Worm (Caenorhabditis elegans): ENCODE data around the gene clx-1.

clx-1 gene

DNA sequence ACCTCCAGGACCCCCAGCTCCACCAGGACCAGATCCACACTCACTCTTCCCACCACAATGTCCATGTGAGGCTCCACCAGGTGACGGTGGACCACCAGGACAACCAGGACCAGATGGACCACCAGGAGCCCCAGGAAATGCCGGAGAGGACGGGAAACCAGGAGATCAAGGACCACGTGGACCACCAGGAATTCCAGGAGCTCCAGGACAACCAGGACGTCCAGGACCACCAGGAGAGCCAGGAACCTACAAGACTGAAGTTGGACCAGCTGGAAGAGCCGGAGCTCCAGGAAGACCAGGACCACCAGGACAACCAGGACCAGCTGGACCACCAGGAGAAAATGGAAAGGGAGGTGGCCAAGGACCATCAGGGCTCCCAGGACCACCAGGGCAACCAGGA lies 19.7 kb downstream of the clx-1 start (continued):
- peak; percentile 76 for TF ChIP-seq egl-43 (GFP tag; IDR thresholded peaks at IDR 0.05)
- TF ChIP-seq spr-3 (GFP tag; optimal IDR thresholded peaks at IDR 0.05): peak; percentile 28
- peak; percentile 94 for TF ChIP-seq set-16 (GFP tag; IDR thresholded peaks at IDR 0.05)

DNA sequence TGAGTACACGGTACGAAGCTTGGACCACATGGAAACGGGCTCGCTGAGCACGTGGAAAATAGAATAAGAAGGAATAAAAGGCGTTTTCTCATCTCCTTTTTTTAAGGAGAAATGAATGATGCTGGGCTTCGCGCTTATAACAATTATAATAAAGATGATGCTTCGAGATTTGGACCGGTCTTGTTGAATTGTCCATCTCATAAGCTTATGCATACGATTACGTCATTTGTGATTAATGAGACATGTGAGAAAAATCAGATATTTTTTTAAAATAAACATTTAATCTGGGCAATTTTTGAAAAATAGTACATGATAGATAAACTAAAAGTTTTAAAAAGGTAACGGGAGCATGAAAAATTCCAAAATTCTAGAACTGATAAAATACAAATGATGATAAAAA lies 22.8 kb downstream of the clx-1 start, which contains the start of gene C46A5.4:
Gene C46A5.4 (minus strand): TSS at position 101 of the 400 bp plus-strand sequence.
- TF ChIP-seq gei-8 (GFP tag; optimal IDR thresholded peaks at IDR 0.05) (no peak), sdz-12 (GFP tag; optimal IDR thresholded peaks at IDR 0.05) (no peak), snpc-4 (tag; optimal IDR thresholded peaks at IDR 0.05) (no peak), mxl-2 (GFP tag; conservative IDR thresholded peaks at IDR 0.05) (no peak), lsy-2 (tag; optimal IDR thresholded peaks at IDR 0.05) (no peak), T20F7.1 (GFP tag; optimal IDR thresholded peaks at IDR 0.05) (no peak), Y5F2A.4 (GFP tag; optimal IDR thresholded peaks at IDR 0.05) (no peak), egl-27 (tag; optimal IDR thresholded peaks at IDR 0.05) (no peak), unc-39 (tag; optimal IDR thresholded peaks at IDR 0.05) (no peak), lin-39 (tag; optimal IDR thresholded peaks at IDR 0.05) (no peak), arid-1 (GFP tag; conservative IDR thresholded peaks at IDR 0.05) (no peak), daf-19 (GFP tag; conservative IDR thresholded peaks at IDR 0.05) (no peak)

DNA sequence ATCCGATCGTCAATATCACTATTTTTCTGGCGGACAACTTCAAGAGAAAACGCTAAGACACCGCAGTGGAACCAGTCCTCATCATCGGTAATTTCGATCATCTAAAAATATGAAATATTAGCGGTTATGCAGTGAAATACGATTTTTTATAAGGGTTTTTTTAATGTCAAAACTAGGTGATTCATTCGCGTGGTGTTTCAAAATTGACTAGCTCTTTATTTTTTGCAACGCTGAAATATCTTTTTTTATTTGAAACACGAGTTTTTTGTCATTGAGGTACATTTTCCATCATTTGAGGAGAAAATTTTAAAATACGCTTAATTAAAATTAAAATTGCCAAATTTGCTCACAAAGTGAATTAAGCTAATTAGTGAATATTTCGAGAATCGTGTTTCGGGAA lies 25.1 kb downstream of the clx-1 start, which contains the start of gene dsb-3:
Gene dsb-3 (minus strand): TSS at position 101 of the 400 bp plus-strand sequence.
- TF ChIP-seq lin-29 (GFP tag; IDR thresholded peaks at IDR 0.05) (no peak), Y105C5A.15 (GFP tag; IDR thresholded peaks at IDR 0.05) (no peak), daf-8 (GFP tag; IDR thresholded peaks at IDR 0.05) (no peak)

DNA sequence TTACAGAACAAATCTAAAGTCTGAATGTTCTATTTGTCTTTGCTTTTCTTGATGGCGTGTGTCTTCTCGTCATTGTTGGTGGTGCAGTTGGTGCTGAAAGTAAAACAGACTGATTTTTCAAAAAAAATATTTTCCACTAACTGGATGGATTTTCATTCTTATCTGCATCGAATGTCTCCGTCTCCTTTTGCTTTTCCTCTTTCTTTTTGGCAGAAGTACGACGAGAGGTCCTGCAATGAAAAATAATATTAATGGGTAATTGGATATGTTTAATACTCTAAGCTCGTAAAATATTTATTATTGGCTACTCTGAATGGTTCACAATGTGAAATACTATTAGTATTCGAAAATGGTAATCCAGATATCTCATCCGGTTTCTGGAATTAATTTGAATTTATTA lies 25.7 kb downstream of the clx-1 start, which contains the start of gene del-7:
Gene del-7 (plus strand): TSS at position 301 of the 400 bp plus-strand sequence.
- no peak for TF ChIP-seq mdt-29 (GFP tag; IDR thresholded peaks at IDR 0.05)
- TF ChIP-seq ceh-20 (GFP tag; IDR thresholded peaks at IDR 0.05): no peak
- no peak for TF ChIP-seq unc-62 (GFP tag; optimal IDR thresholded peaks at IDR 0.05 in 1 of 2)
- no peak for TF ChIP-seq unc-62 (tag; optimal IDR thresholded peaks at IDR 0.05)
- no peak for TF ChIP-seq lir-3 (tag; optimal IDR thresholded peaks at IDR 0.05)
- no peak for TF ChIP-seq sdz-12 (GFP tag; optimal IDR thresholded peaks at IDR 0.05)
- TF ChIP-seq F44E2.7 (GFP tag; IDR thresholded peaks at IDR 0.05): no peak
- no peak for TF ChIP-seq mes-2 (tag; optimal IDR thresholded peaks at IDR 0.05; ENCODE audit: poor library complexity, severe bottlenecking)
- TF ChIP-seq daf-12 (tag; optimal IDR thresholded peaks at IDR 0.05): no peak
- no peak for TF ChIP-seq ctbp-1 (GFP tag; IDR thresholded peaks at IDR 0.05)
- no peak for TF ChIP-seq nhr-77 (tag; optimal IDR thresholded peaks at IDR 0.05)
- TF ChIP-seq daf-16 (GFP tag; optimal IDR thresholded peaks at IDR 0.05): no peak
- TF ChIP-seq daf-16 (tag; optimal IDR thresholded peaks at IDR 0.05): no peak
- no peak for TF ChIP-seq lim-7 (GFP tag; IDR thresholded peaks at IDR 0.05)
- TF ChIP-seq D1046.2 (GFP tag; IDR thresholded peaks at IDR 0.05): no peak
- TF ChIP-seq F49E8.2 (tag; optimal IDR thresholded peaks at IDR 0.05; ENCODE audit: borderline replicate concordance): no peak
- TF ChIP-seq madf-9 (GFP tag; conservative IDR thresholded peaks at IDR 0.05): no peak
- no peak for TF ChIP-seq dmd-6 (GFP tag; IDR thresholded peaks at IDR 0.05)
- TF ChIP-seq nhr-6 (tag; optimal IDR thresholded peaks at IDR 0.05): no peak
- TF ChIP-seq hmg-1.1 (GFP tag; IDR thresholded peaks at IDR 0.05): no peak

Data from whole organism, L4 larva.